Worm (Caenorhabditis elegans) whole organism, L2 larva: ENCODE measurements around the gene gly-9.

ENCODE experiments used
- F13H6.1 ChIP-seq: sonication (generic microtip); optimal IDR thresholded peaks from 2 replicates; lab custom pipeline; 2016; ENCODE audit warnings: missing genetic modification characterization, missing compliant biosample characterization
- Y55F3AM.14 ChIP-seq: fragments of 200-800 bp; sonication (Bioruptor generic); optimal IDR thresholded peaks from 2 replicates; lab custom pipeline; 2018; ENCODE audit warnings: mild to moderate bottlenecking, missing genetic modification characterization, missing compliant biosample characterization
- ZK546.5 ChIP-seq: sonication (generic microtip); optimal IDR thresholded peaks from 2 replicates; lab custom pipeline; 2017; ENCODE audit warnings: missing biosample characterization, missing genetic modification characterization
- alr-1 ChIP-seq: fragments of 150-350 bp; optimal IDR thresholded peaks from 2 replicates; lab custom pipeline; 2014; ENCODE audit warnings: missing biosample characterization, missing genetic modification characterization
- aly-2 ChIP-seq: fragments of 150-350 bp; optimal IDR thresholded peaks from 2 replicates; lab custom pipeline; 2014; ENCODE audit warnings: missing biosample characterization, missing genetic modification characterization
- ama-1 ChIP-seq: fragments of 150-350 bp; optimal IDR thresholded peaks from 2 replicates; lab custom pipeline; 2018; ENCODE audit warnings: inconsistent platforms
- ceh-16 ChIP-seq: fragments of 150-350 bp; optimal IDR thresholded peaks from 2 replicates; lab custom pipeline; 2014; ENCODE audit warnings: missing biosample characterization, missing genetic modification characterization
- ceh-82 ChIP-seq: fragments of 150-350 bp; optimal IDR thresholded peaks from 2 replicates; lab custom pipeline; 2014; ENCODE audit warnings: missing biosample characterization, missing genetic modification characterization
- dmd-4 ChIP-seq: sonication (generic microtip); optimal IDR thresholded peaks from 2 replicates; lab custom pipeline; 2017; ENCODE audit warnings: missing biosample characterization, missing genetic modification characterization
- egl-27 ChIP-seq: sonication (generic microtip); optimal IDR thresholded peaks from 3 replicates; lab custom pipeline; 2017; ENCODE audit warnings: missing biosample characterization, missing genetic modification reagents, missing genetic modification characterization
- fos-1 ChIP-seq: fragments of 150-350 bp; optimal IDR thresholded peaks from 2 replicates; lab custom pipeline; 2014; ENCODE audit warnings: missing biosample characterization, missing genetic modification characterization
- gmeb-1 ChIP-seq: fragments of 150-350 bp; optimal IDR thresholded peaks from 2 replicates; lab custom pipeline; 2014; ENCODE audit warnings: missing biosample characterization, missing genetic modification characterization
- lin-13 ChIP-seq: fragments of 150-350 bp; optimal IDR thresholded peaks from 2 replicates; lab custom pipeline; 2014; ENCODE audit warnings: missing biosample characterization, missing genetic modification reagents, missing genetic modification characterization
- lin-39 ChIP-seq: fragments of 150-350 bp; optimal IDR thresholded peaks from 2 replicates; lab custom pipeline; 2014; ENCODE audit warnings: missing biosample characterization, missing genetic modification reagents, missing genetic modification characterization
- lsy-2 ChIP-seq, 2 experiments: fragments of 150-350 bp in 1 of 2; sonication (generic microtip) in 1 of 2; optimal IDR thresholded peaks; 2 replicates each; lab custom pipeline; 2014 to 2017; ENCODE audit warnings: missing biosample characterization in 2 of 2, missing genetic modification characterization in 2 of 2
- mab-5 ChIP-seq: fragments of 150-350 bp; optimal IDR thresholded peaks from 2 replicates; lab custom pipeline; 2014; ENCODE audit warnings: missing biosample characterization, missing genetic modification characterization
- mdl-1 ChIP-seq, 2 experiments: fragments of 150-350 bp in 1 of 2; sonication (generic microtip) in 1 of 2; optimal IDR thresholded peaks; 2 replicates each; lab custom pipeline; 2017; ENCODE audit warnings: missing biosample characterization in 2 of 2, missing genetic modification characterization in 2 of 2
- nhr-10 ChIP-seq: sonication (generic microtip); optimal IDR thresholded peaks from 2 replicates; lab custom pipeline; 2017; ENCODE audit warnings: missing biosample characterization, missing genetic modification characterization
- nhr-11 ChIP-seq: fragments of 150-350 bp; optimal IDR thresholded peaks from 2 replicates; lab custom pipeline; 2014; ENCODE audit warnings: missing biosample characterization, missing genetic modification characterization
- nhr-12 ChIP-seq: fragments of 150-350 bp; optimal IDR thresholded peaks from 2 replicates; lab custom pipeline; 2014; ENCODE audit warnings: missing biosample characterization, missing genetic modification characterization
- nhr-129 ChIP-seq: fragments of 150-350 bp; optimal IDR thresholded peaks from 2 replicates; lab custom pipeline; 2014; ENCODE audit warnings: missing biosample characterization, missing genetic modification characterization
- nhr-21 ChIP-seq: fragments of 150-350 bp; optimal IDR thresholded peaks from 2 replicates; lab custom pipeline; 2014; ENCODE audit warnings: missing biosample characterization, missing genetic modification characterization
- nhr-23 ChIP-seq: fragments of 150-350 bp; optimal IDR thresholded peaks from 2 replicates; lab custom pipeline; 2014; ENCODE audit warnings: missing biosample characterization, missing genetic modification reagents, missing genetic modification characterization
- nhr-237 ChIP-seq: fragments of 150-350 bp; optimal IDR thresholded peaks from 2 replicates; lab custom pipeline; 2014; ENCODE audit warnings: missing biosample characterization, missing genetic modification characterization
- nhr-25 ChIP-seq: fragments of 150-350 bp; sonication (generic microtip); optimal IDR thresholded peaks from 3 replicates; lab custom pipeline; 2014; ENCODE audit warnings: missing biosample characterization, missing genetic modification characterization
- nhr-6 ChIP-seq: fragments of 150-350 bp; optimal IDR thresholded peaks from 2 replicates; lab custom pipeline; 2014; ENCODE audit warnings: missing biosample characterization, missing genetic modification characterization
- nhr-77 ChIP-seq: fragments of 150-350 bp; optimal IDR thresholded peaks from 2 replicates; lab custom pipeline; 2014; ENCODE audit warnings: missing biosample characterization, missing genetic modification characterization
- peb-1 ChIP-seq: fragments of 150-350 bp; optimal IDR thresholded peaks from 2 replicates; lab custom pipeline; 2014; ENCODE audit warnings: missing biosample characterization, missing genetic modification characterization
- sma-3 ChIP-seq: sonication (generic microtip); optimal IDR thresholded peaks from 2 replicates; lab custom pipeline; 2016; ENCODE audit warnings: missing genetic modification reagents, missing genetic modification characterization, missing compliant biosample characterization
- sma-9 ChIP-seq, 2 experiments: fragments of 150-350 bp in 1 of 2; sonication (generic microtip) in 1 of 2; optimal IDR thresholded peaks; 2 replicates each; lab custom pipeline; 2014 to 2016; ENCODE audit warnings: missing genetic modification characterization in 2 of 2, mild to moderate bottlenecking in 1 of 2, missing biosample characterization in 1 of 2, missing compliant biosample characterization in 1 of 2, missing genetic modification reagents in 1 of 2, moderate library complexity in 1 of 2
- unc-39 ChIP-seq: fragments of 150-350 bp; optimal IDR thresholded peaks from 2 replicates; lab custom pipeline; 2014; ENCODE audit warnings: missing biosample characterization, missing genetic modification characterization
- unc-62 ChIP-seq: fragments of 150-350 bp; optimal IDR thresholded peaks from 2 replicates; lab custom pipeline; 2014; ENCODE audit warnings: missing biosample characterization, missing genetic modification reagents, missing genetic modification characterization
- zag-1 ChIP-seq: fragments of 150-350 bp; optimal IDR thresholded peaks from 2 replicates; lab custom pipeline; 2014; ENCODE audit warnings: missing biosample characterization, missing genetic modification characterization
- ztf-1 ChIP-seq: fragments of 200-800 bp; sonication (Bioruptor generic); conservative IDR thresholded peaks from 2 replicates; pipeline ENCODE4 v1.3.6; 2022; ENCODE audit warnings: missing genetic modification characterization, missing compliant biosample characterization
- ztf-11 ChIP-seq: sonication (generic microtip); optimal IDR thresholded peaks from 2 replicates; lab custom pipeline; 2017; ENCODE audit warnings: missing biosample characterization, missing genetic modification characterization
- ztf-4 ChIP-seq: fragments of 150-350 bp; optimal IDR thresholded peaks from 2 replicates; lab custom pipeline; 2014; ENCODE audit warnings: missing biosample characterization, missing genetic modification characterization

gly-9 gene

DNA sequence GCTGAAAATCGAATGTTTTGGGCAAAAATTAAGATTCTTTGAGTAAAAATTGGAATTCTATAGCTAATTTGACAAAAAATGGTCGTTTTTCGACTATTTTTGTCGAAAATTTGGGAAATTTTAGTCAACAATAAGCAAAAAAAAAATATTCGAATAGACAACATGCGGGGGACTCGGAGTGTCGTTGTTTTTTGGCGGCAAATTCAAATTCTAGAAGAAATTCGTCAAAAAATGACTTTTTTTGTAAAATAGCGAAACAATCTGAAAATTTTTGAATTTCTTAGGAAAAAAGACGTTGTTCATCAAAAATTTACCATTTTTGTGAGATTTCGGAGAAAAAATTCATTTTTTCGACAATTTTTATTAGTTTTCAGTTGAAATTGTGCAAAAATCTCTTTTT, 6.7 kb downstream of the gly-9 start:
- TF ChIP-seq nhr-11 (no peak), sma-9 (GFP tag; optimal IDR thresholded peaks at IDR 0.05; lab: Kevin White, UChicago) (no peak), sma-9 (tag; optimal IDR thresholded peaks at IDR 0.05; lab: Kevin White, UChicago) (no peak), egl-27 (tag; lab: Kevin White, UChicago) (no peak), nhr-23 (no peak), nhr-129 (no peak), ztf-1 (GFP tag; lab: Robert Waterston, UW) (no peak), lsy-2 (tag; optimal IDR thresholded peaks at IDR 0.05; lab: Kevin White, UChicago) (no peak), ZK546.5 (no peak), nhr-12 (tag; lab: Kevin White, UChicago) (no peak), unc-62 (GFP tag; lab: Kevin White, UChicago) (no peak), ceh-16 (tag; lab: Kevin White, UChicago) (no peak), ztf-11 (tag; lab: Kevin White, UChicago) (no peak)
- TF ChIP-seq, all 48 proteins: peak for 0

DNA sequence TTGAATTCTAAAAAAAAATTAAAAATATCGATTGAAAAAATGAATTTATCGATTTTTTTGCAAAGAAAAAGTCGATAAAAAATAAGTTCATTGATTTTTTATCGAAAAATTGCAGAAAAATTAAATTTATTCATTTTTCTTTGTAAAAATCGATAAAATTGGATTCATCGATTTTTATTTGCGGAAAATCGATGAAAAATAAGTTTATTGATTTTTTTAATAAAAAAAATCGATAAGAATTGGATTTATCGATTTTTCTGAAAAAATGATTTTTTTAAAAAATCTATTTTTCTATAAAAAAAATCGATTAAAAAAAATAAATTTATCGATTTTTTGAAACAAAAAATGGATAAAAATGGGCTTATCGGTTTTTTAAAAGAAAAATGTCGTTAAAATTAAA, 10.4 kb downstream of the gly-9 start:
- TF ChIP-seq zag-1 (tag; lab: Kevin White, UChicago) (no peak), aly-2 (no peak), nhr-21 (tag; lab: Kevin White, UChicago) (no peak), mdl-1 (tag; optimal IDR thresholded peaks at IDR 0.05; lab: Kevin White, UChicago) (no peak), nhr-25 (tag; lab: Kevin White, UChicago) (no peak), fos-1 (tag; lab: Kevin White, UChicago) (no peak), unc-39 (tag; lab: Kevin White, UChicago) (no peak), nhr-10 (tag; lab: Kevin White, UChicago) (no peak), nhr-6 (tag; lab: Kevin White, UChicago) (no peak), ztf-4 (no peak), nhr-237 (no peak), nhr-77 (no peak)

DNA sequence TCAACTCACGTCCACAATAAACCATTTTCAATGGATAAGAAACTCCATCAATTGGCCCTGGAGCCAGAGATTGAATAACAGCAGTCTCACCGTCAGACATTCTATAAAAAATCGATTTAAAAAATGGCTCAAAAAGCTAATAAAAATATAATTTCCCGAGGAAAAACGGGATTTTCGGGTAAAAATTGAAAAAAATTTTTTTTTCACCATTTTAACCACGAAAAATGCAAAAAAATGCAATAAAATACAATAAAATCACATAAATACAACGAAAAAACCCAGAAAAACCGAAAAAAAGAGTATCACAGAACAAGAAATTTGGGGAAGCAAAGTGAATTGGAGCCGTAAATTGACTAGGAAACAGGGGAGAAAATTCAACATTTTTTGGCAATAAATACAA, 11.6 kb downstream of the gly-9 start, which contains the start of gene Y47D3A.21:
TSS of gene Y47D3A.21 (minus strand) at position 101 of the 400 bp plus-strand sequence.
- TF ChIP-seq gmeb-1 (tag; lab: Kevin White, UChicago) = no peak
- TF ChIP-seq mab-5 (tag; lab: Kevin White, UChicago) = no peak

DNA sequence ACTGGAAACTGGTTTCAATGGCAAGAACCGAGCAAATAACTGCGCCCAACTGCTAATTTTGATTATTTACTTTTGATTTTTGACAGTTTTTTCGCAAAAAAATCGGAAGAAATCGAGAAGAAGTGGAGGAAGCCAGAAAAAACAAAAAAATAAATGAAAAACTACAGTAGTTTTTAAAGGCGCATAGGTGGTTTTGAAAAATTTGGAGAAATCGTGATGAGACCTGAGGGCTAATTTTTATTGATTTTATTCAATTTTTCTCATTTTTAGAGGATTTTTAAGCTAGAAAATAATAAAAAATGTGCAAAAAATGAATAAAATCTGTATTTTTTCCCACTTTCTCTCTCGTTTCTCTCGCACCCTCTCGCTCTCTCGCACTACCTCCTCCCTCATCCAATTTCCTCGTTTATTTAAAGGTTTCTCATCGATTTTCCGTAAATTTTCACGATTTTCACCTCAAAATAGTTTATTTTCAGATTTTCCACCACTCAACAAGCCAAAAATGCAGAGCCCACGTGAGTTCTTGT, 15.7 kb downstream of the gly-9 start, which contains the start of gene Y47D3A.20:
TSS of gene Y47D3A.20 (plus strand) at position 477 of the 527 bp plus-strand sequence.
- TF ChIP-seq lin-13 (GFP tag; lab: Kevin White, UChicago) (no peak), mab-5 (tag; lab: Kevin White, UChicago) (no peak), nhr-77 (no peak), mdl-1 (tag; optimal IDR thresholded peaks at IDR 0.05; lab: Kevin White, UChicago) (no peak), Y55F3AM.14 (no peak), nhr-23 (no peak), nhr-129 (no peak), F13H6.1 (tag; lab: Kevin White, UChicago) (no peak), nhr-10 (tag; lab: Kevin White, UChicago) (no peak), ztf-11 (tag; lab: Kevin White, UChicago) (no peak), unc-62 (GFP tag; lab: Kevin White, UChicago) (no peak), fos-1 (tag; lab: Kevin White, UChicago) (no peak)
- TF ChIP-seq, all 48 proteins: peak for 0

ce11 chrIII:11270795-11271194, 19.6 kb downstream of the gly-9 start, which contains the start of gene obr-1:
TSS of gene obr-1 (minus strand) at chrIII:11270895.
- TF ChIP-seq nhr-12 (tag; lab: Kevin White, UChicago) (no peak), ama-1 (no peak), dmd-4 (tag; lab: Kevin White, UChicago) (no peak), nhr-11 (no peak), sma-3 (GFP tag; lab: Kevin White, UChicago) (no peak), nhr-25 (tag; lab: Kevin White, UChicago) (no peak), unc-62 (GFP tag; lab: Kevin White, UChicago) (no peak), ceh-82 (tag; lab: Kevin White, UChicago) (no peak), lsy-2 (tag; optimal IDR thresholded peaks at IDR 0.05; lab: Kevin White, UChicago) (no peak), gmeb-1 (tag; lab: Kevin White, UChicago) (no peak), peb-1 (tag; lab: Kevin White, UChicago) (no peak), nhr-21 (tag; lab: Kevin White, UChicago) (no peak), alr-1 (tag; lab: Kevin White, UChicago) (no peak), lin-39 (tag; lab: Kevin White, UChicago) (no peak)
